Worm (Caenorhabditis elegans) whole organism, L4 larva: Measurements from ENCODE around the gene C49C8.8.

Source experiments
- F10B5.3 ChIP-seq: sonication (generic microtip); optimal IDR thresholded peaks from 2 replicates; lab custom pipeline; 2016; ENCODE audit warnings: mild to moderate bottlenecking, missing genetic modification characterization, missing compliant biosample characterization
- F44E2.7 ChIP-seq: fragments of 200-800 bp; sonication (Bioruptor generic); IDR thresholded peaks from 2 replicates; pipeline ENCODE4 v2.1.2; 2022; ENCODE audit warnings: missing genetic modification characterization, missing compliant biosample characterization
- T20F7.1 ChIP-seq: fragments of 200-800 bp; sonication (Bioruptor generic); optimal IDR thresholded peaks from 2 replicates; lab custom pipeline; 2018; ENCODE audit warnings: mild to moderate bottlenecking, missing genetic modification characterization, missing compliant biosample characterization
- T26A8.4 ChIP-seq: fragments of 200-800 bp; sonication (Bioruptor generic); IDR thresholded peaks from 2 replicates; pipeline ENCODE4 v1.3.6; 2022; ENCODE audit warnings: missing genetic modification characterization, missing compliant biosample characterization
- ZK337.2 ChIP-seq: fragments of 200-800 bp; sonication (Bioruptor generic); IDR thresholded peaks from 2 replicates; pipeline ENCODE4 v1.3.6; 2022; ENCODE audit warnings: missing genetic modification reagents, missing genetic modification characterization, missing compliant biosample characterization
- ZK546.5 ChIP-seq, 2 experiments: sonication (generic microtip); optimal IDR thresholded peaks; 2 replicates each; lab custom pipeline; 2017; ENCODE audit warnings: missing biosample characterization in 2 of 2, missing genetic modification characterization in 2 of 2
- arid-1 ChIP-seq: fragments of 200-800 bp; sonication (Bioruptor generic); conservative IDR thresholded peaks from 2 replicates; pipeline ENCODE4 v1.3.6; 2022; ENCODE audit warnings: missing genetic modification reagents, missing genetic modification characterization, missing compliant biosample characterization
- ceh-28 ChIP-seq: fragments of 150-350 bp; optimal IDR thresholded peaks from 2 replicates; lab custom pipeline; 2014; ENCODE audit warnings: missing biosample characterization, missing genetic modification reagents, missing genetic modification characterization
- ceh-44 ChIP-seq: fragments of 200-800 bp; sonication (Bioruptor generic); IDR thresholded peaks from 2 replicates; pipeline ENCODE4 v1.3.6; 2022; ENCODE audit warnings: missing genetic modification reagents, missing genetic modification characterization, missing compliant biosample characterization
- ceh-62 ChIP-seq: sonication (generic microtip); optimal IDR thresholded peaks from 2 replicates; lab custom pipeline; 2017; ENCODE audit warnings: missing biosample characterization, missing genetic modification characterization
- ceh-82 ChIP-seq: sonication (generic microtip); optimal IDR thresholded peaks from 2 replicates; lab custom pipeline; 2017; ENCODE audit warnings: missing biosample characterization, missing genetic modification characterization
- daf-16 ChIP-seq, 3 experiments: sonication (generic microtip); optimal IDR thresholded peaks; 2 replicates each; lab custom pipeline; 2016 to 2017; ENCODE audit warnings: missing genetic modification characterization in 3 of 3, missing genetic modification reagents in 3 of 3, mild to moderate bottlenecking in 2 of 3, missing compliant biosample characterization in 2 of 3, missing biosample characterization in 1 of 3, moderate library complexity in 1 of 3
- daf-19 ChIP-seq: fragments of 200-800 bp; sonication (Bioruptor generic); conservative IDR thresholded peaks from 2 replicates; pipeline ENCODE4 v1.3.6; 2022; ENCODE audit warnings: missing genetic modification characterization, missing compliant biosample characterization
- dmd-6 ChIP-seq: fragments of 200-800 bp; sonication (Bioruptor generic); IDR thresholded peaks from 2 replicates; pipeline ENCODE4 v1.3.6; 2022; ENCODE audit warnings: missing genetic modification reagents, missing genetic modification characterization, missing compliant biosample characterization
- dve-1 ChIP-seq: sonication (generic microtip); optimal IDR thresholded peaks from 2 replicates; lab custom pipeline; 2017; ENCODE audit warnings: antibody characterized with exemption, mild to moderate bottlenecking, missing genetic modification characterization, missing compliant biosample characterization; ENCODE audit not compliant: insufficient read depth
- egl-43 ChIP-seq: fragments of 200-800 bp; sonication (Bioruptor generic); IDR thresholded peaks from 2 replicates; pipeline ENCODE4 v1.3.6; 2022; ENCODE audit warnings: missing genetic modification reagents, missing genetic modification characterization, missing compliant biosample characterization
- fkh-10 ChIP-seq: fragments of 150-350 bp; optimal IDR thresholded peaks from 2 replicates; lab custom pipeline; 2014; ENCODE audit warnings: missing biosample characterization, missing genetic modification reagents, missing genetic modification characterization
- gei-8 ChIP-seq: fragments of 200-800 bp; sonication (Bioruptor generic); optimal IDR thresholded peaks from 2 replicates; lab custom pipeline; 2018; ENCODE audit warnings: mild to moderate bottlenecking, missing genetic modification characterization, missing compliant biosample characterization
- hif-1 ChIP-seq, 2 experiments: sonication (generic microtip); optimal IDR thresholded peaks; 2 replicates each; lab custom pipeline; 2016 to 2017; ENCODE audit warnings: missing compliant biosample characterization in 2 of 2, missing genetic modification characterization in 2 of 2, missing genetic modification reagents in 2 of 2, missing genotype in 2 of 2, mild to moderate bottlenecking in 1 of 2
- hlh-11 ChIP-seq: fragments of 200-800 bp; sonication (Bioruptor generic); optimal IDR thresholded peaks from 2 replicates; lab custom pipeline; 2018; ENCODE audit warnings: mild to moderate bottlenecking, missing genetic modification characterization, missing compliant biosample characterization
- hlh-30 ChIP-seq: sonication (generic microtip); optimal IDR thresholded peaks from 2 replicates; lab custom pipeline; 2017; ENCODE audit warnings: antibody characterized with exemption, mild to moderate bottlenecking, missing genetic modification characterization, missing compliant biosample characterization; ENCODE audit not compliant: insufficient read depth
- hmg-1.1 ChIP-seq: fragments of 200-800 bp; sonication (Bioruptor generic); IDR thresholded peaks from 2 replicates; pipeline ENCODE4 v1.3.6; 2022; ENCODE audit warnings: missing genetic modification reagents, missing genetic modification characterization, missing compliant biosample characterization
- lin-13 ChIP-seq: fragments of 150-350 bp; optimal IDR thresholded peaks from 2 replicates; lab custom pipeline; 2014; ENCODE audit warnings: missing biosample characterization, missing genetic modification reagents, missing genetic modification characterization
- lin-15B ChIP-seq: fragments of 150-350 bp; sonication (generic microtip); optimal IDR thresholded peaks from 3 replicates; lab custom pipeline; 2014; ENCODE audit warnings: missing biosample characterization, missing genetic modification characterization
- lin-29 ChIP-seq: fragments of 200-800 bp; sonication (Bioruptor generic); IDR thresholded peaks from 2 replicates; pipeline ENCODE4 v1.3.6; 2022; ENCODE audit warnings: missing genetic modification reagents, missing genetic modification characterization, missing compliant biosample characterization
- lin-38 ChIP-seq: fragments of 200-800 bp; sonication (Bioruptor generic); IDR thresholded peaks from 2 replicates; pipeline ENCODE4 v1.3.6; 2022; ENCODE audit warnings: missing genetic modification reagents, missing genetic modification characterization, missing compliant biosample characterization
- lin-39 ChIP-seq: fragments of 150-350 bp; optimal IDR thresholded peaks from 2 replicates; lab custom pipeline; 2014; ENCODE audit warnings: missing biosample characterization, missing genetic modification reagents, missing genetic modification characterization
- lir-3 ChIP-seq: sonication (generic microtip); optimal IDR thresholded peaks from 2 replicates; lab custom pipeline; 2016; ENCODE audit warnings: mild to moderate bottlenecking, missing genetic modification characterization, missing compliant biosample characterization
- madf-9 ChIP-seq: fragments of 200-800 bp; sonication (Bioruptor generic); conservative IDR thresholded peaks from 2 replicates; pipeline ENCODE4 v1.3.6; 2022; ENCODE audit warnings: missing genetic modification reagents, missing genetic modification characterization, missing compliant biosample characterization
- mdl-1 ChIP-seq, 2 experiments: fragments of 150-350 bp in 1 of 2; sonication (generic microtip) in 1 of 2; optimal IDR thresholded peaks; 2 replicates each; lab custom pipeline; 2014 to 2017; ENCODE audit warnings: missing biosample characterization in 2 of 2, missing genetic modification characterization in 2 of 2
- mdt-29 ChIP-seq: fragments of 200-800 bp; sonication (Bioruptor generic); IDR thresholded peaks from 2 replicates; pipeline ENCODE4 v1.3.6; 2022; ENCODE audit warnings: missing genetic modification reagents, missing genetic modification characterization, missing compliant biosample characterization
- mep-1 ChIP-seq: fragments of 150-350 bp; sonication (generic microtip); optimal IDR thresholded peaks from 3 replicates; lab custom pipeline; 2014; ENCODE audit warnings: missing biosample characterization, missing genetic modification characterization
- mxl-3 ChIP-seq: fragments of 200-800 bp; sonication (Bioruptor generic); optimal IDR thresholded peaks from 2 replicates; lab custom pipeline; 2018; ENCODE audit warnings: mild to moderate bottlenecking, missing genetic modification characterization, missing compliant biosample characterization
- nhr-10 ChIP-seq: fragments of 150-350 bp; optimal IDR thresholded peaks from 2 replicates; lab custom pipeline; 2014; ENCODE audit warnings: missing biosample characterization, missing genetic modification characterization
- nhr-28 ChIP-seq: fragments of 150-350 bp; optimal IDR thresholded peaks from 2 replicates; lab custom pipeline; 2014; ENCODE audit warnings: missing biosample characterization, missing genetic modification characterization
- nhr-48 ChIP-seq: sonication (generic microtip); optimal IDR thresholded peaks from 2 replicates; lab custom pipeline; 2016; ENCODE audit warnings: mild to moderate bottlenecking, missing genetic modification characterization, missing compliant biosample characterization
- nhr-77 ChIP-seq: fragments of 150-350 bp; optimal IDR thresholded peaks from 2 replicates; lab custom pipeline; 2014; ENCODE audit warnings: missing biosample characterization, missing genetic modification characterization
- php-3 ChIP-seq: fragments of 200-800 bp; sonication (Bioruptor generic); IDR thresholded peaks from 2 replicates; pipeline ENCODE4 v1.3.6; 2022; ENCODE audit warnings: missing genetic modification reagents, missing genetic modification characterization, missing compliant biosample characterization
- saeg-2 ChIP-seq: fragments of 200-800 bp; sonication (Bioruptor generic); IDR thresholded peaks from 2 replicates; pipeline ENCODE4 v1.3.6; 2022; ENCODE audit warnings: missing genetic modification reagents, missing genetic modification characterization, missing compliant biosample characterization
- snpc-1.2 ChIP-seq: fragments of 200-800 bp; sonication (Bioruptor generic); IDR thresholded peaks from 2 replicates; pipeline ENCODE4 v1.3.6; 2022; ENCODE audit warnings: missing genetic modification reagents, missing genetic modification characterization, missing compliant biosample characterization
- spr-1 ChIP-seq: sonication (generic microtip); optimal IDR thresholded peaks from 2 replicates; lab custom pipeline; 2016; ENCODE audit warnings: mild to moderate bottlenecking, missing genetic modification characterization, missing compliant biosample characterization
- spr-3 ChIP-seq: fragments of 200-800 bp; sonication (Bioruptor generic); optimal IDR thresholded peaks from 2 replicates; lab custom pipeline; 2018; ENCODE audit warnings: mild to moderate bottlenecking, missing genetic modification characterization, missing compliant biosample characterization
- tra-1 ChIP-seq: fragments of 200-800 bp; sonication (Bioruptor generic); IDR thresholded peaks from 2 replicates; pipeline ENCODE4 v1.3.6; 2022; ENCODE audit warnings: missing genetic modification reagents, missing genetic modification characterization, missing compliant biosample characterization
- zag-1 ChIP-seq: fragments of 150-350 bp; optimal IDR thresholded peaks from 2 replicates; lab custom pipeline; 2014; ENCODE audit warnings: missing biosample characterization, missing genetic modification characterization
- zfp-2 ChIP-seq: sonication (generic microtip); optimal IDR thresholded peaks from 2 replicates; lab custom pipeline; 2016; ENCODE audit warnings: mild to moderate bottlenecking, missing genetic modification characterization, missing compliant biosample characterization
- zip-2 ChIP-seq: fragments of 150-350 bp; optimal IDR thresholded peaks from 2 replicates; lab custom pipeline; 2014; ENCODE audit warnings: missing biosample characterization, missing genetic modification characterization
- ztf-11 ChIP-seq: fragments of 150-350 bp; optimal IDR thresholded peaks from 2 replicates; lab custom pipeline; 2014; ENCODE audit warnings: missing biosample characterization, missing genetic modification characterization
- ztf-7 ChIP-seq: fragments of 150-350 bp; optimal IDR thresholded peaks from 2 replicates; lab custom pipeline; 2014; ENCODE audit warnings: missing biosample characterization, missing genetic modification characterization

The C49C8.8 gene

ce11 chrIV:8611886-8612542, 39.9 kb upstream of the C49C8.8 start, which contains the start of the genes F42A9.17 and cyp-33E2 (continued):
- TF ChIP-seq ZK546.5 (tag; optimal IDR thresholded peaks at IDR 0.05; lab: Kevin White, UChicago) (no peak), ztf-11 (tag; lab: Kevin White, UChicago) (no peak), fkh-10 (no peak), F10B5.3 (tag; lab: Kevin White, UChicago) (no peak), ZK337.2 (GFP tag; lab: Robert Waterston, UW) (no peak), ztf-7 (tag; lab: Kevin White, UChicago) (no peak), F44E2.7 (GFP tag; lab: Robert Waterston, UW) (no peak), snpc-1.2 (no peak), nhr-77 (peak; percentile 44), spr-1 (tag; lab: Kevin White, UChicago) (no peak), dve-1 (tag; lab: Kevin White, UChicago) (peak; percentile 61), hmg-1.1 (no peak), egl-43 (GFP tag; lab: Robert Waterston, UW) (no peak), dmd-6 (no peak), nhr-10 (tag; lab: Kevin White, UChicago) (no peak), madf-9 (GFP tag; lab: Robert Waterston, UW) (no peak), hlh-11 (no peak), lin-39 (no peak), T26A8.4 (GFP tag; lab: Robert Waterston, UW) (no peak), lin-29 (GFP tag; lab: Robert Waterston, UW) (no peak), zip-2 (tag; lab: Kevin White, UChicago) (no peak)

- no peak for TF ChIP-seq hmg-1.1
- no peak for TF ChIP-seq saeg-2 (GFP tag; lab: Robert Waterston, UW)
- no peak for TF ChIP-seq F10B5.3 (tag; lab: Kevin White, UChicago)
- TF ChIP-seq lin-39 = no peak
- TF ChIP-seq daf-16 (GFP tag; optimal IDR thresholded peaks at IDR 0.05; lab: Kevin White, UChicago) = no peak
- TF ChIP-seq daf-16 (tag; optimal IDR thresholded peaks at IDR 0.05; lab: Kevin White, UChicago) = peak; percentile 41
- no peak for TF ChIP-seq ZK546.5 (tag; optimal IDR thresholded peaks at IDR 0.05; lab: Kevin White, UChicago)
- TF ChIP-seq lin-15B (tag; lab: Kevin White, UChicago) = no peak
- TF ChIP-seq ceh-82 (tag; lab: Kevin White, UChicago) = no peak
- TF ChIP-seq gei-8 = no peak
- TF ChIP-seq zag-1 = no peak
- TF ChIP-seq nhr-48 = no peak
- no peak for TF ChIP-seq lir-3
- TF ChIP-seq tra-1 (GFP tag; lab: Robert Waterston, UW) = no peak
- no peak for TF ChIP-seq nhr-10 (tag; lab: Kevin White, UChicago)
- TF ChIP-seq ceh-28 = no peak
- no peak for TF ChIP-seq hif-1 (tag; optimal IDR thresholded peaks at IDR 0.05; lab: Kevin White, UChicago)
- TF ChIP-seq mep-1 (tag; lab: Kevin White, UChicago) = no peak
- TF ChIP-seq daf-19 = no peak
- peak; percentile 38 for TF ChIP-seq dve-1 (tag; lab: Kevin White, UChicago)
- no peak for TF ChIP-seq snpc-1.2
- TF ChIP-seq spr-3 (GFP tag; lab: Kevin White, UChicago) = no peak
- no peak for TF ChIP-seq madf-9 (GFP tag; lab: Robert Waterston, UW)
- TF ChIP-seq hlh-30 (tag; lab: Kevin White, UChicago) = peak; percentile 18
- no peak for TF ChIP-seq arid-1 (GFP tag; lab: Robert Waterston, UW)
- no peak for TF ChIP-seq zfp-2
- no peak for TF ChIP-seq mdl-1 (tag; optimal IDR thresholded peaks at IDR 0.05; lab: Kevin White, UChicago)
- TF ChIP-seq ceh-44 = no peak
- TF ChIP-seq lin-13 (GFP tag; lab: Kevin White, UChicago) = no peak
- TF ChIP-seq php-3 = no peak
- TF ChIP-seq nhr-28 (tag; lab: Kevin White, UChicago) = peak; percentile 90
- TF ChIP-seq ceh-62 (tag; lab: Kevin White, UChicago) = no peak
- no peak for TF ChIP-seq mxl-3 (GFP tag; lab: Kevin White, UChicago)
- peak; percentile 45; the same call in 1 of the 2 replicates for TF ChIP-seq dmd-6
- TF ChIP-seq T20F7.1 (GFP tag; lab: Kevin White, UChicago) = peak; percentile 34
- no peak for TF ChIP-seq lin-38 (GFP tag; lab: Robert Waterston, UW)
- TF ChIP-seq mdt-29 (GFP tag; lab: Robert Waterston, UW) = no peak
These were observed 37.3 kb upstream of the C49C8.8 start, which contains the start of gene cyp-33E3 for ce11 chrIV:8614680-8615079. Gene cyp-33E3, plus strand, starts transcription at chrIV:8614995.
